Fruit fly (Drosophila melanogaster) whole organism, embryonic: ENCODE data around the gene CG32537.

Experiments used
- Atf3 ChIP-seq: fragments of 200-800 bp; sonication (Bioruptor generic); optimal IDR thresholded peaks from 3 replicates; lab custom pipeline; 2016; ENCODE audit warnings: missing biosample characterization, missing genetic modification characterization
- B-H2 ChIP-seq: fragments of 200-800 bp; sonication (Bioruptor generic); optimal IDR thresholded peaks from 2 replicates; lab custom pipeline; 2018; ENCODE audit warnings: missing biosample characterization, mild to moderate bottlenecking, missing genetic modification characterization
- BEAF-32 ChIP-seq: fragments of 200-800 bp; sonication (Bioruptor generic); optimal IDR thresholded peaks from 3 replicates; lab custom pipeline; 2017; ENCODE audit warnings: missing biosample characterization, missing genetic modification characterization, mild to moderate bottlenecking, moderate library complexity, missing genetic modification reagents
- CG10366 ChIP-seq: fragments of 200-800 bp; sonication (Bioruptor generic); IDR thresholded peaks from 2 replicates; pipeline ENCODE4 v1.3.6; 2022; ENCODE audit warnings: missing biosample characterization, missing genetic modification characterization
- CG11695 ChIP-seq: fragments of 200-800 bp; sonication (Bioruptor generic); IDR thresholded peaks from 3 replicates; pipeline ENCODE4 v1.3.6; 2022; ENCODE audit warnings: missing biosample characterization, missing genetic modification characterization
- CG12391 ChIP-seq: fragments of 200-800 bp; sonication (Bioruptor generic); optimal IDR thresholded peaks from 3 replicates; lab custom pipeline; 2018; ENCODE audit warnings: missing biosample characterization, mild to moderate bottlenecking, missing genetic modification characterization, moderate library complexity
- CG13123 ChIP-seq: fragments of 200-800 bp; sonication (Bioruptor generic); optimal IDR thresholded peaks from 2 replicates; lab custom pipeline; 2016; ENCODE audit warnings: missing biosample characterization, missing genetic modification characterization
- CG13424 ChIP-seq: fragments of 200-800 bp; sonication (Bioruptor generic); optimal IDR thresholded peaks from 2 replicates; lab custom pipeline; 2019; ENCODE audit warnings: missing biosample characterization, mild to moderate bottlenecking, missing genetic modification characterization, moderate library complexity
- CG13775 ChIP-seq: fragments of 200-800 bp; sonication (Bioruptor generic); optimal IDR thresholded peaks from 3 replicates; lab custom pipeline; 2017; ENCODE audit warnings: missing biosample characterization, mild to moderate bottlenecking, missing genetic modification characterization
- CG15514 ChIP-seq: fragments of 200-800 bp; sonication (Bioruptor generic); optimal IDR thresholded peaks from 3 replicates; lab custom pipeline; 2017; ENCODE audit warnings: missing biosample characterization, missing genetic modification characterization, mild to moderate bottlenecking, moderate library complexity, missing genetic modification reagents
- CG1647 ChIP-seq: fragments of 200-800 bp; sonication (Bioruptor generic); optimal IDR thresholded peaks from 3 replicates; lab custom pipeline; 2016; ENCODE audit warnings: missing biosample characterization, missing genetic modification characterization
- CG16779 ChIP-seq: fragments of 200-800 bp; sonication (Bioruptor generic); IDR thresholded peaks from 2 replicates; pipeline ENCODE4 v1.3.6; 2022; ENCODE audit warnings: missing biosample characterization, missing genetic modification characterization
- CG33213 ChIP-seq: fragments of 200-800 bp; sonication (Bioruptor generic); optimal IDR thresholded peaks from 3 replicates; lab custom pipeline; 2016; ENCODE audit warnings: missing biosample characterization, missing genetic modification characterization
- CG33557 ChIP-seq: fragments of 200-800 bp; sonication (Bioruptor generic); optimal IDR thresholded peaks from 2 replicates; lab custom pipeline; 2019; ENCODE audit warnings: missing biosample characterization, mild to moderate bottlenecking, missing genetic modification characterization, moderate library complexity
- CG3407 ChIP-seq: fragments of 200-800 bp; sonication (Bioruptor generic); optimal IDR thresholded peaks from 2 replicates; lab custom pipeline; 2018; ENCODE audit warnings: missing biosample characterization, mild to moderate bottlenecking, missing genetic modification characterization
- CG4282 ChIP-seq: fragments of 200-800 bp; sonication (Bioruptor generic); optimal IDR thresholded peaks from 2 replicates; lab custom pipeline; 2016; ENCODE audit warnings: missing biosample characterization, missing genetic modification characterization
- CG7372 ChIP-seq: fragments of 200-800 bp; sonication (Bioruptor generic); IDR thresholded peaks from 2 replicates; pipeline ENCODE4 v1.3.6; 2022; ENCODE audit warnings: missing biosample characterization, missing genetic modification characterization
- CHES-1-like ChIP-seq: fragments of 200-800 bp; sonication (Bioruptor generic); optimal IDR thresholded peaks from 2 replicates; lab custom pipeline; 2016; ENCODE audit warnings: missing biosample characterization, missing genetic modification characterization
- D19B ChIP-seq: fragments of 200-800 bp; sonication (Bioruptor generic); optimal IDR thresholded peaks from 2 replicates; lab custom pipeline; 2017; ENCODE audit warnings: missing biosample characterization, mild to moderate bottlenecking, missing genetic modification characterization
- Deaf1 ChIP-seq: fragments of 200-800 bp; optimal IDR thresholded peaks from 3 replicates; lab custom pipeline; 2019; ENCODE audit warnings: missing biosample characterization, mild to moderate bottlenecking, missing genetic modification characterization, moderate library complexity
- Dek ChIP-seq: fragments of 200-800 bp; sonication (Bioruptor generic); optimal IDR thresholded peaks from 3 replicates; lab custom pipeline; 2019; ENCODE audit warnings: missing biosample characterization, mild to moderate bottlenecking, missing genetic modification characterization, moderate library complexity
- Eip74EF ChIP-seq, 2 experiments: fragments of 200-800 bp in 1 of 2; fragments of >200 bp in 1 of 2; sonication (Bioruptor generic) in 1 of 2; optimal IDR thresholded peaks; 2 replicates each; lab custom pipeline; 2017 to 2019; ENCODE audit warnings: missing biosample characterization in 2 of 2, missing genetic modification characterization in 2 of 2, mild to moderate bottlenecking in 1 of 2, moderate library complexity in 1 of 2
- GATAe ChIP-seq: fragments of 200-800 bp; sonication (Bioruptor generic); conservative IDR thresholded peaks from 2 replicates; pipeline ENCODE4 v1.3.6; 2022; ENCODE audit warnings: missing biosample characterization, missing genetic modification characterization
- Gsc ChIP-seq: fragments of 200-800 bp; sonication (Bioruptor generic); IDR thresholded peaks from 2 replicates; pipeline ENCODE4 v1.3.6; 2022; ENCODE audit warnings: missing biosample characterization, missing genetic modification characterization
- HLH54F ChIP-seq: fragments of 200-800 bp; sonication (Bioruptor generic); optimal IDR thresholded peaks from 3 replicates; lab custom pipeline; 2016; ENCODE audit warnings: missing biosample characterization, missing genetic modification characterization
- HLHmδ ChIP-seq: fragments of 200-800 bp; sonication (Bioruptor generic); optimal IDR thresholded peaks from 2 replicates; lab custom pipeline; 2018; ENCODE audit warnings: missing biosample characterization, mild to moderate bottlenecking, missing genetic modification characterization, moderate library complexity
- Hey ChIP-seq: fragments of 200-800 bp; sonication (Bioruptor generic); optimal IDR thresholded peaks from 3 replicates; lab custom pipeline; 2018; ENCODE audit warnings: missing biosample characterization, mild to moderate bottlenecking, missing genetic modification characterization
- Lpt ChIP-seq: fragments of >200 bp; optimal IDR thresholded peaks from 2 replicates; lab custom pipeline; 2018; ENCODE audit warnings: missing biosample characterization, missing genetic modification characterization
- Oaz ChIP-seq: fragments of 200-800 bp; sonication (Bioruptor generic); IDR thresholded peaks from 2 replicates; pipeline ENCODE4 v1.3.6; 2022; ENCODE audit warnings: missing biosample characterization, missing genetic modification characterization
- Scr ChIP-seq: fragments of 200-800 bp; sonication (Bioruptor generic); IDR thresholded peaks from 2 replicates; pipeline ENCODE4 v1.3.6; 2022; ENCODE audit warnings: missing biosample characterization, missing genetic modification characterization; ENCODE audit not compliant: partially characterized antibody
- Sin3A ChIP-seq: fragments of >200 bp; optimal IDR thresholded peaks from 2 replicates; lab custom pipeline; 2018
- Tbp ChIP-seq: fragments of >200 bp; optimal IDR thresholded peaks from 2 replicates; lab custom pipeline; 2018; ENCODE audit warnings: missing biosample characterization, missing genetic modification characterization
- YL-1 ChIP-seq: fragments of 200-800 bp; sonication (Bioruptor generic); optimal IDR thresholded peaks from 3 replicates; lab custom pipeline; 2017; ENCODE audit warnings: missing biosample characterization, mild to moderate bottlenecking, missing genetic modification characterization
- aop ChIP-seq: fragments of 200-800 bp; sonication (Bioruptor generic); IDR thresholded peaks from 2 replicates; pipeline ENCODE4 v1.3.6; 2022; ENCODE audit warnings: missing biosample characterization, missing genetic modification characterization
- bowl ChIP-seq: fragments of 200-800 bp; sonication (Bioruptor generic); IDR thresholded peaks from 2 replicates; pipeline ENCODE4 v1.3.6; 2022; ENCODE audit warnings: missing biosample characterization, missing genetic modification characterization
- chm ChIP-seq: fragments of 200-800 bp; sonication (Bioruptor generic); IDR thresholded peaks from 2 replicates; pipeline ENCODE4 v1.3.6; 2022; ENCODE audit warnings: missing biosample characterization, missing genetic modification characterization
- croc ChIP-seq: fragments of 200-800 bp; sonication (Bioruptor generic); conservative IDR thresholded peaks from 3 replicates; pipeline ENCODE4 v1.3.6; 2022; ENCODE audit warnings: missing biosample characterization, missing genetic modification characterization
- emc ChIP-seq: fragments of 200-800 bp; sonication (Bioruptor generic); optimal IDR thresholded peaks from 2 replicates; lab custom pipeline; 2016; ENCODE audit warnings: missing biosample characterization, missing genetic modification characterization
- eve ChIP-seq, 2 experiments: fragments of >200 bp; optimal IDR thresholded peaks; 2 replicates each; lab custom pipeline; 2017; ENCODE audit warnings: missing biosample characterization in 2 of 2, missing genetic modification characterization in 2 of 2
- h ChIP-seq: fragments of >200 bp; optimal IDR thresholded peaks from 2 replicates; lab custom pipeline; 2017
- kni ChIP-seq: fragments of 200-800 bp; sonication (Bioruptor generic); optimal IDR thresholded peaks from 3 replicates; lab custom pipeline; 2017; ENCODE audit warnings: mild to moderate bottlenecking, missing biosample characterization, missing genetic modification reagents, missing genetic modification characterization
- mam ChIP-seq: fragments of 200-800 bp; sonication (Bioruptor generic); optimal IDR thresholded peaks from 3 replicates; lab custom pipeline; 2016; ENCODE audit warnings: missing biosample characterization, missing genetic modification characterization
- otp ChIP-seq: fragments of 200-800 bp; sonication (Bioruptor generic); IDR thresholded peaks from 3 replicates; pipeline ENCODE4, ENCODE4 v1.3.6; 2022; ENCODE audit warnings: missing biosample characterization, missing genetic modification characterization
- pho ChIP-seq: fragments of 200-800 bp; sonication (Bioruptor generic); optimal IDR thresholded peaks from 2 replicates; lab custom pipeline; 2016; ENCODE audit warnings: missing biosample characterization, missing genetic modification characterization
- pnt ChIP-seq: fragments of 200-800 bp; sonication (Bioruptor generic); optimal IDR thresholded peaks from 3 replicates; lab custom pipeline; 2016; ENCODE audit warnings: missing biosample characterization, missing genetic modification characterization
- pros ChIP-seq: fragments of 200-800 bp; sonication (Bioruptor generic); optimal IDR thresholded peaks from 3 replicates; lab custom pipeline; 2019; ENCODE audit warnings: missing biosample characterization, mild to moderate bottlenecking, missing genetic modification characterization, moderate library complexity
- sc ChIP-seq, 3 experiments: fragments of >200 bp in 2 of 3; fragments of 200-800 bp in 1 of 3; sonication (Bioruptor generic) in 1 of 3; optimal IDR thresholded peaks; 2 replicates in 2 of 3; 3 replicates in 1 of 3; lab custom pipeline; 2017; ENCODE audit warnings: mild to moderate bottlenecking in 1 of 3, missing biosample characterization in 1 of 3, missing genetic modification characterization in 1 of 3, missing genetic modification reagents in 1 of 3
- schlank ChIP-seq: fragments of 200-800 bp; sonication (Bioruptor generic); optimal IDR thresholded peaks from 2 replicates; lab custom pipeline; 2018; ENCODE audit warnings: missing biosample characterization, mild to moderate bottlenecking, missing genetic modification characterization
- sim ChIP-seq: fragments of 200-800 bp; sonication (Bioruptor generic); IDR thresholded peaks from 2 replicates; pipeline ENCODE4 v1.3.6; 2022; ENCODE audit warnings: missing biosample characterization, missing genetic modification characterization
- trem ChIP-seq: fragments of 200-800 bp; optimal IDR thresholded peaks from 3 replicates; lab custom pipeline; 2019; ENCODE audit warnings: missing biosample characterization, mild to moderate bottlenecking, missing genetic modification characterization, moderate library complexity
- wdn ChIP-seq: fragments of 200-800 bp; sonication (Bioruptor generic); IDR thresholded peaks from 2 replicates; pipeline ENCODE4 v1.3.6; 2022; ENCODE audit warnings: missing biosample characterization, missing genetic modification characterization

CG32537 gene

dm6 chrX:19307810-19308456 lies 31.6 kb upstream of the CG32537 start, which contains the start of gene CG8051 (continued):
- TF ChIP-seq h (lab: Kevin White, UChicago) (no peak), CG15514 (peak; percentile 90), CHES-1-like (GFP tag; lab: Kevin White, UChicago) (peak; percentile 50), sc (optimal IDR thresholded peaks at IDR 0.05; lab: Kevin White, UChicago) (no peak), sc (GFP tag; optimal IDR thresholded peaks at IDR 0.05; lab: Kevin White, UChicago) (no peak), HLH54F (GFP tag; lab: Kevin White, UChicago) (no peak), YL-1 (peak; percentile 9), CG4282 (no peak), pros (no peak), Dek (tag; lab: Kevin White, UChicago) (no peak), CG33213 (GFP tag; lab: Kevin White, UChicago) (peak; percentile 43), emc (no peak), GATAe (GFP tag; lab: Robert Waterston, UW) (no peak), pho (GFP tag; lab: Kevin White, UChicago) (no peak), sim (GFP tag; lab: Robert Waterston, UW) (0 out of 2 replicates have a peak, but pooled peaks have one; percentile 19), Gsc (no peak), croc (GFP tag; lab: Robert Waterston, UW) (no peak), CG12391 (tag; lab: Kevin White, UChicago) (no peak), trem (tag; lab: Kevin White, UChicago) (no peak), Hey (tag; lab: Kevin White, UChicago) (no peak), kni (GFP tag; lab: Kevin White, UChicago) (peak; percentile 47), BEAF-32 (no peak), CG3407 (GFP tag; lab: Kevin White, UChicago) (no peak), wdn (GFP tag; lab: Robert Waterston, UW) (no peak), CG33557 (GFP tag; lab: Kevin White, UChicago) (peak; percentile 7), CG16779 (GFP tag; lab: Robert Waterston, UW) (no peak), mam (GFP tag; lab: Kevin White, UChicago) (no peak), schlank (tag; lab: Kevin White, UChicago) (no peak), CG13424 (tag; lab: Kevin White, UChicago) (peak; percentile 4), chm (GFP tag; lab: Robert Waterston, UW) (0 out of 2 replicates have a peak, but pooled peaks have one; percentile 27), Sin3A (lab: Kevin White, UChicago) (no peak), CG1647 (GFP tag; lab: Kevin White, UChicago) (no peak), Atf3 (GFP tag; lab: Kevin White, UChicago) (no peak), D19B (no peak), Scr (GFP tag; lab: Robert Waterston, UW) (no peak), eve (GFP tag; optimal IDR thresholded peaks at IDR 0.05; lab: Kevin White, UChicago) (peak in 1 of 2 experiments; percentile 16), Eip74EF (GFP tag; optimal IDR thresholded peaks at IDR 0.05; lab: Kevin White, UChicago) (no peak), CG13123 (GFP tag; lab: Kevin White, UChicago) (no peak), bowl (no peak), otp (GFP tag; lab: Robert Waterston, UW) (no peak), CG10366 (GFP tag; lab: Robert Waterston, UW) (no peak), CG13775 (GFP tag; lab: Kevin White, UChicago) (no peak), Oaz (GFP tag; lab: Robert Waterston, UW) (no peak), CG11695 (GFP tag; lab: Robert Waterston, UW) (no peak), pnt (GFP tag; lab: Kevin White, UChicago) (no peak), Deaf1 (tag; lab: Kevin White, UChicago) (peak; percentile 38), Lpt (GFP tag; lab: Kevin White, UChicago) (no peak), CG7372 (GFP tag; lab: Robert Waterston, UW) (0 out of 2 replicates have a peak, but pooled peaks have one; percentile 14), HLHmδ (GFP tag; lab: Kevin White, UChicago) (no peak), Tbp (GFP tag; lab: Kevin White, UChicago) (no peak), B-H2 (GFP tag; lab: Kevin White, UChicago) (no peak), aop (no peak)
